Worm (Caenorhabditis elegans) whole organism, mixed stage, embryonic: ENCODE measurements around the gene ugtp-1.

Experiments
- M03D4.4 ChIP-seq: sonication (generic microtip); optimal IDR thresholded peaks from 2 replicates; lab custom pipeline; 2017; ENCODE audit warnings: mild to moderate bottlenecking, missing genetic modification characterization, missing compliant biosample characterization
- bed-3 ChIP-seq: fragments of 200-800 bp; sonication (Bioruptor generic); optimal IDR thresholded peaks from 3 replicates; lab custom pipeline; 2018; ENCODE audit warnings: mild to moderate bottlenecking, missing genetic modification characterization, moderate library complexity, missing compliant biosample characterization
- blmp-1 ChIP-seq: fragments of 150-350 bp; optimal IDR thresholded peaks from 2 replicates; lab custom pipeline; 2014; ENCODE audit warnings: missing biosample characterization, missing genetic modification characterization
- ceh-39 ChIP-seq: fragments of 150-350 bp; optimal IDR thresholded peaks from 2 replicates; lab custom pipeline; 2014; ENCODE audit warnings: missing biosample characterization, missing genetic modification characterization
- ceh-43 ChIP-seq: fragments of 200-800 bp; sonication (Bioruptor generic); optimal IDR thresholded peaks from 2 replicates; lab custom pipeline; 2018; ENCODE audit warnings: mild to moderate bottlenecking, missing genetic modification characterization, moderate library complexity, missing compliant biosample characterization
- ceh-83 ChIP-seq: fragments of 200-800 bp; sonication (Bioruptor generic); optimal IDR thresholded peaks from 2 replicates; lab custom pipeline; 2018; ENCODE audit warnings: mild to moderate bottlenecking, missing genetic modification characterization, missing compliant biosample characterization
- ces-1 ChIP-seq: fragments of 150-350 bp; optimal IDR thresholded peaks from 2 replicates; lab custom pipeline; 2014; ENCODE audit warnings: missing biosample characterization, missing genetic modification reagents, missing genetic modification characterization
- cnd-1 ChIP-seq: fragments of 200-800 bp; sonication (Bioruptor generic); optimal IDR thresholded peaks from 2 replicates; lab custom pipeline; 2018; ENCODE audit warnings: mild to moderate bottlenecking, missing genetic modification characterization, missing compliant biosample characterization
- drap-1 ChIP-seq: fragments of 200-800 bp; sonication (Bioruptor generic); optimal IDR thresholded peaks from 3 replicates; lab custom pipeline; 2018; ENCODE audit warnings: mild to moderate bottlenecking, missing genetic modification characterization, missing compliant biosample characterization
- elt-1 ChIP-seq: sonication (generic microtip); optimal IDR thresholded peaks from 2 replicates; lab custom pipeline; 2017; ENCODE audit warnings: missing genetic modification characterization, mild to moderate bottlenecking, missing compliant biosample characterization, antibody characterized with exemption, moderate library complexity, borderline replicate concordance; ENCODE audit not compliant: insufficient read depth
- elt-3 ChIP-seq: fragments of 150-350 bp; optimal IDR thresholded peaks from 2 replicates; lab custom pipeline; 2014; ENCODE audit warnings: missing biosample characterization, missing genetic modification characterization
- flh-1 ChIP-seq: fragments of 200-800 bp; sonication (Bioruptor generic); optimal IDR thresholded peaks from 2 replicates; lab custom pipeline; 2018; ENCODE audit warnings: mild to moderate bottlenecking, missing genetic modification characterization, moderate library complexity, missing compliant biosample characterization
- ham-2 ChIP-seq: fragments of 200-800 bp; sonication (Bioruptor generic); optimal IDR thresholded peaks from 2 replicates; lab custom pipeline; 2018; ENCODE audit warnings: mild to moderate bottlenecking, missing genetic modification characterization, missing compliant biosample characterization
- hlh-1 ChIP-seq: fragments of 150-350 bp; optimal IDR thresholded peaks from 2 replicates; lab custom pipeline; 2014; ENCODE audit warnings: missing biosample characterization, missing genetic modification reagents, missing genetic modification characterization
- lin-32 ChIP-seq: fragments of 200-800 bp; sonication (Bioruptor generic); optimal IDR thresholded peaks from 2 replicates; lab custom pipeline; 2018; ENCODE audit warnings: mild to moderate bottlenecking, missing genetic modification characterization, missing compliant biosample characterization
- mls-2 ChIP-seq: sonication (generic microtip); optimal IDR thresholded peaks from 2 replicates; lab custom pipeline; 2016; ENCODE audit warnings: mild to moderate bottlenecking, missing genetic modification characterization, moderate library complexity, missing compliant biosample characterization
- nhr-12 ChIP-seq: fragments of 150-350 bp; optimal IDR thresholded peaks from 2 replicates; lab custom pipeline; 2014; ENCODE audit warnings: missing biosample characterization, missing genetic modification characterization
- nhr-2 ChIP-seq: fragments of 150-350 bp; optimal IDR thresholded peaks from 2 replicates; lab custom pipeline; 2014; ENCODE audit warnings: missing biosample characterization, missing genetic modification characterization
- nhr-237 ChIP-seq: fragments of 150-350 bp; optimal IDR thresholded peaks from 2 replicates; lab custom pipeline; 2014; ENCODE audit warnings: missing biosample characterization, missing genetic modification characterization
- pha-4 ChIP-seq: fragments of 150-350 bp; optimal IDR thresholded peaks from 2 replicates; lab custom pipeline; 2018; ENCODE audit warnings: missing biosample characterization, missing genetic modification reagents, missing genetic modification characterization
- snpc-4 ChIP-seq: fragments of 150-350 bp; optimal IDR thresholded peaks from 2 replicates; lab custom pipeline; 2014; ENCODE audit warnings: missing biosample characterization, missing genetic modification characterization
- sptf-1 ChIP-seq: sonication (generic microtip); optimal IDR thresholded peaks from 2 replicates; lab custom pipeline; 2017; ENCODE audit warnings: mild to moderate bottlenecking, missing genetic modification characterization, moderate library complexity, missing compliant biosample characterization
- unc-120 ChIP-seq: sonication (generic microtip); optimal IDR thresholded peaks from 2 replicates; lab custom pipeline; 2017; ENCODE audit warnings: missing genetic modification characterization, missing compliant biosample characterization; ENCODE audit not compliant: poor library complexity, severe bottlenecking
- unc-39 ChIP-seq: fragments of 150-350 bp; optimal IDR thresholded peaks from 2 replicates; lab custom pipeline; 2014; ENCODE audit warnings: missing biosample characterization, missing genetic modification characterization
- unc-62 ChIP-seq: fragments of 150-350 bp; optimal IDR thresholded peaks from 2 replicates; lab custom pipeline; 2014; ENCODE audit warnings: missing biosample characterization, missing genetic modification reagents, missing genetic modification characterization
- zip-8 ChIP-seq: fragments of 150-350 bp; optimal IDR thresholded peaks from 2 replicates; lab custom pipeline; 2014; ENCODE audit warnings: missing biosample characterization, missing genetic modification characterization
- ztf-11 ChIP-seq: fragments of 150-350 bp; optimal IDR thresholded peaks from 2 replicates; lab custom pipeline; 2014; ENCODE audit warnings: missing biosample characterization, missing genetic modification characterization

The ugtp-1 gene

ce11 chrIII:8739786-8740185, 10.7 kb downstream of the ugtp-1 start:
- TF ChIP-seq ces-1 (GFP tag; lab: Kevin White, UChicago): no peak
- peak; percentile 2 for TF ChIP-seq unc-120

ce11 chrIII:8739126-8739525, 11.4 kb downstream of the ugtp-1 start:
- TF ChIP-seq nhr-2 (tag; lab: Kevin White, UChicago): no peak
- TF ChIP-seq ztf-11 (tag; lab: Kevin White, UChicago): no peak

- no peak for TF ChIP-seq cnd-1
- no peak for TF ChIP-seq unc-39 (tag; lab: Kevin White, UChicago)
- TF ChIP-seq snpc-4 (tag; lab: Kevin White, UChicago): no peak
- no peak for TF ChIP-seq ham-2
- TF ChIP-seq nhr-2 (tag; lab: Kevin White, UChicago): no peak
- TF ChIP-seq sptf-1 (tag; lab: Kevin White, UChicago): no peak
- TF ChIP-seq hlh-1 (tag; lab: Kevin White, UChicago): no peak
- no peak for TF ChIP-seq nhr-12 (tag; lab: Kevin White, UChicago)
- TF ChIP-seq blmp-1: no peak
- no peak for TF ChIP-seq M03D4.4 (tag; lab: Kevin White, UChicago)
- no peak for TF ChIP-seq ceh-43 (GFP tag; lab: Kevin White, UChicago)
- TF ChIP-seq bed-3 (GFP tag; lab: Kevin White, UChicago): no peak
- TF ChIP-seq pha-4: no peak
- no peak for TF ChIP-seq unc-120
- no peak for TF ChIP-seq nhr-237
Measured at ce11 chrIII:8738289-8738688, 12.2 kb downstream of the ugtp-1 start.

ce11 chrIII:8737391-8737790, 13.1 kb downstream of the ugtp-1 start:
- no peak for TF ChIP-seq flh-1 (GFP tag; lab: Kevin White, UChicago)
- TF ChIP-seq ces-1 (GFP tag; lab: Kevin White, UChicago): peak; percentile 81

ce11 chrIII:8734327-8734885, 16.1 kb downstream of the ugtp-1 start:
- TF ChIP-seq ztf-11 (tag; lab: Kevin White, UChicago) (no peak), hlh-1 (tag; lab: Kevin White, UChicago) (peak; percentile 70), ceh-39 (tag; lab: Kevin White, UChicago) (no peak), bed-3 (GFP tag; lab: Kevin White, UChicago) (no peak), unc-62 (GFP tag; lab: Kevin White, UChicago) (peak; percentile 74), unc-120 (peak; percentile 39), zip-8 (tag; lab: Kevin White, UChicago) (peak; percentile 26), nhr-237 (peak; percentile 21), mls-2 (tag; lab: Kevin White, UChicago) (no peak), elt-3 (tag; lab: Kevin White, UChicago) (no peak)

ce11 chrIII:8733667-8734066, 16.8 kb downstream of the ugtp-1 start:
- TF ChIP-seq cnd-1: no peak
- TF ChIP-seq mls-2 (tag; lab: Kevin White, UChicago): no peak
- TF ChIP-seq ztf-11 (tag; lab: Kevin White, UChicago): no peak
- TF ChIP-seq drap-1 (GFP tag; lab: Kevin White, UChicago): no peak
- no peak for TF ChIP-seq lin-32 (GFP tag; lab: Kevin White, UChicago)
- TF ChIP-seq unc-39 (tag; lab: Kevin White, UChicago): no peak
- TF ChIP-seq elt-1: no peak
- no peak for TF ChIP-seq ceh-83 (GFP tag; lab: Kevin White, UChicago)
- no peak for TF ChIP-seq ceh-43 (GFP tag; lab: Kevin White, UChicago)
- no peak for TF ChIP-seq nhr-237
- TF ChIP-seq blmp-1: no peak
- no peak for TF ChIP-seq elt-3 (tag; lab: Kevin White, UChicago)
- no peak for TF ChIP-seq pha-4

- peak; percentile 87 for TF ChIP-seq pha-4
- no peak for TF ChIP-seq unc-120
Measured at ce11 chrIII:8733237-8733636, 17.3 kb downstream of the ugtp-1 start.
